Fruit fly (Drosophila melanogaster): Measurements from ENCODE around the gene CG15202.

CG15202 gene

DNA sequence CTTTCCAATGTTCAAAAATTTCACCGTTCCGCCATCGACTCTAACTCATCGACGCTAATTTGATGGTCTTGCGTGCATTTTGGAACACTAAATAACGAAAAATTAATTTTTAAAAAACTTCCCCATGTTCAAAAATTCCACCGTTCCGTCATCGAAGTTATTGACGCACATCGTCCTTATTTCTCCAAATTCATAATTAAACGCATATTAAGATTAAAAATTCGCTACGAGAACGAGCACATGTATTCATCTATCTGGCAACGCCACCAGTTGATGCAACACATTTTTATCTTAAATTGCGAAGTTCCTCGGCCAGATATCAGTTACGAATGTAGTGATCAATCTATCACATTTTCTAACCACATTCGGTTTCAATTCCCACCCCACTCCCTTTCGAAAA, 6.9 kb downstream of the CG15202 start, which contains the start of gene Lint-1 (continued):
- TF ChIP-seq Sox102F (GFP tag; optimal IDR thresholded peaks at IDR 0.05) (peak; percentile 17), dm (GFP tag; optimal IDR thresholded peaks at IDR 0.05) (peak; percentile 32), wdn (GFP tag; IDR thresholded peaks at IDR 0.05) (no peak), H2.0 (GFP tag; IDR thresholded peaks at IDR 0.05) (0 out of 2 replicates have a peak, but pooled peaks have one; percentile 31), CG8290 (GFP tag; optimal IDR thresholded peaks at IDR 0.05) (no peak), CG8290 (tag; optimal IDR thresholded peaks at IDR 0.05) (peak in 1 of 2 experiments; percentile 59), CG11504 (tag; optimal IDR thresholded peaks at IDR 0.05) (peak; percentile 15), Max (GFP tag; optimal IDR thresholded peaks at IDR 0.05) (peak; percentile 35), gem (tag; optimal IDR thresholded peaks at IDR 0.05) (peak; percentile 38), CG34224 (GFP tag; IDR thresholded peaks at IDR 0.05; ENCODE audit: partially characterized antibody) (no peak)

DNA sequence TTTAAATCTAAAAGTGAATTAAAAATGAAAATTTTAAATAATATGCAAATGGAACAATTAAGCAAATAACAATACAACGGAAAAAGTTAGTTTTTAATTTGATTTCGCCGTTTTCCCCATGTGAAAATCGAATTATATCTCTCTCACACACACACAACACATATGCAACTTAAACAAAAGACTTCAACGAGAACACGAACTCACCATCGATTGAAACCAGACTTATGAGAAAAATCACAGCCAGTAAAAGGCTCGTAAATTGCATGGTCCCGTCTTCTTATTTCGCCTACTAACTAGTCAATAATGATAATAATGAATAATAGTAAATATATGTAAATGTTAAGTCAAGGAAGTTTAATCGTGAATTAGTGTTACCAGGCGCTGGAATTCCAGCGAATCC, 11.1 kb downstream of the CG15202 start:
- TF ChIP-seq amos (GFP tag; IDR thresholded peaks at IDR 0.05; ENCODE audit: partially characterized antibody) (no peak), sens (GFP tag) (peak; percentile 15), MESR4 (GFP tag; optimal IDR thresholded peaks at IDR 0.05) (peak; percentile 22), Fer2 (tag; optimal IDR thresholded peaks at IDR 0.05) (no peak), cg (GFP tag; optimal IDR thresholded peaks at IDR 0.05) (peak; percentile 51), CG3995 (GFP tag; optimal IDR thresholded peaks at IDR 0.05) (no peak), ab (GFP tag; optimal IDR thresholded peaks at IDR 0.05) (no peak), CG11247 (GFP tag; IDR thresholded peaks at IDR 0.05) (peak; percentile 94), CG9876 (GFP tag; optimal IDR thresholded peaks at IDR 0.05) (no peak)

DNA sequence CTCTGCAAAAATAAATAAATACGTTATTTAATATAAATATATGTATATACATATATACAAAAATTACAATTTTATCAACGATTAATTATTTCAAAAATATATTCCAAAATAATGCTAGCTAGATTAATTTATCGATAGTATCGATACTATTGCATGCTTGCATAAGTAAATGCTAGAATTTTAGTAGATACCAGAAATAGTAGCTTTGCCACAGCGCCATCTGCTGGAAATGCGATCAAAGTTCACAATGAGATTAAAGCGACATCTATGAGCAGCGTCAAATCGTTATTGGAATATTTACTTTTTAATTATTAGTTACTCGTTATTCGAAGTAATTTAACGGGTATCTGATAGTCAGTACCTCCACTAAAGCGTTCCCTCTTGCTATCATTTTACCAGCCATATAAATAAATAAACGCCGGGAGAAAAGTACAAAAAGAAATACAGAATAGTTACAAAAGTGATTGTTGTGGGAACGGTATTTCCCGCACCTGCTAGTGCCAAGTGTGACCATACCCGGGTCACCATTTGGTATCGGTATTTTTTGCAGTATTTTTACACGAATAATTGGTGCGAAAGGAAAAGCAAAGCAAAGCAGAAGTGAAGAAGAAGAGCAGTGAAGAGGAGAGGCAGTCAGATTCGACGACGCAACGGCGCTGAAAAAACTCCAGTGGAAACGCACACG, 11.6 kb downstream of the CG15202 start, which contains the start of the genes rtv and Dlic:
Gene rtv (minus strand): TSS at position 165 of the 685 bp plus-strand sequence.
Gene Dlic (plus strand): TSS at position 596 of the 685 bp plus-strand sequence.
- TF ChIP-seq unpg (GFP tag; optimal IDR thresholded peaks at IDR 0.05): peak; percentile 1
- peak; percentile 24 for TF ChIP-seq CG18262 (tag; optimal IDR thresholded peaks at IDR 0.05)
- TF ChIP-seq Mes4 (GFP tag; optimal IDR thresholded peaks at IDR 0.05): peak; percentile 29
- peak; percentile 90 for TF ChIP-seq Lhr (GFP tag; optimal IDR thresholded peaks at IDR 0.05)
- no peak for TF ChIP-seq CG13296 (GFP tag; optimal IDR thresholded peaks at IDR 0.05)
- peak; percentile 67 for TF ChIP-seq CG2116 (GFP tag; optimal IDR thresholded peaks at IDR 0.05)
- no peak for TF ChIP-seq CG14441 (GFP tag; IDR thresholded peaks at IDR 0.05)
- peak; percentile 57 for TF ChIP-seq D19B (GFP tag; optimal IDR thresholded peaks at IDR 0.05)
- peak; percentile 41 for TF ChIP-seq CG12391 (tag; optimal IDR thresholded peaks at IDR 0.05)
- peak; percentile 43; the same call in 1 of the 2 replicates for TF ChIP-seq NFAT (GFP tag; IDR thresholded peaks at IDR 0.05)
- TF ChIP-seq HLH4C (GFP tag; IDR thresholded peaks at IDR 0.05; ENCODE audit: partially characterized antibody): peak; percentile 62
- TF ChIP-seq Dp (GFP tag; optimal IDR thresholded peaks at IDR 0.05): peak; percentile 50
- peak; percentile 24 for TF ChIP-seq CG9727 (GFP tag; optimal IDR thresholded peaks at IDR 0.05)
- TF ChIP-seq org-1 (GFP tag; optimal IDR thresholded peaks at IDR 0.05): no peak
- peak; percentile 85 for TF ChIP-seq Med (GFP tag)
- TF ChIP-seq CG6791 (GFP tag; IDR thresholded peaks at IDR 0.05; ENCODE audit: partially characterized antibody): peak; percentile 69; the same call in 2 of the 3 replicates
- no peak for TF ChIP-seq cg (GFP tag; optimal IDR thresholded peaks at IDR 0.05)
- peak; percentile 17 for TF ChIP-seq CG15269 (tag; optimal IDR thresholded peaks at IDR 0.05)
- peak; percentile 56 for TF ChIP-seq Hmr (GFP tag; optimal IDR thresholded peaks at IDR 0.05)
- TF ChIP-seq dpn (GFP tag; optimal IDR thresholded peaks at IDR 0.05): peak; percentile 8 to 30
- no peak for TF ChIP-seq sr (GFP tag; IDR thresholded peaks at IDR 0.05)
- TF ChIP-seq z (GFP tag; IDR thresholded peaks at IDR 0.05): no peak
- peak; percentile 21 for TF ChIP-seq grau (tag; optimal IDR thresholded peaks at IDR 0.05)
- peak; percentile 29 for TF ChIP-seq CG16863 (GFP tag; optimal IDR thresholded peaks at IDR 0.05)
- TF ChIP-seq Dref (GFP tag; IDR thresholded peaks at IDR 0.05): peak; percentile 60
- peak; percentile 76 for TF ChIP-seq amos (GFP tag; IDR thresholded peaks at IDR 0.05; ENCODE audit: partially characterized antibody)
- TF ChIP-seq Pdp1 (GFP tag; optimal IDR thresholded peaks at IDR 0.05): peak; percentile 13 to 95
- TF ChIP-seq insv (GFP tag; optimal IDR thresholded peaks at IDR 0.05): peak in 1 of 2 experiments; percentile 46
- TF ChIP-seq sd (tag; optimal IDR thresholded peaks at IDR 0.05): peak; percentile 57
- peak; percentile 16 for TF ChIP-seq bcd (GFP tag; optimal IDR thresholded peaks at IDR 0.05)

All from whole organism, embryonic.